Fruit fly (Drosophila melanogaster): ENCODE results near the gene obst-E.

obst-E gene

dm6 chr2L:5723859-5724475 lies 42.0 kb downstream of the obst-E start (continued):
- TF ChIP-seq CG12391 (tag; optimal IDR thresholded peaks at IDR 0.05) (no peak), Hand (GFP tag; optimal IDR thresholded peaks at IDR 0.05) (no peak), hth (optimal IDR thresholded peaks at IDR 0.05) (no peak), Stat92E (GFP tag; optimal IDR thresholded peaks at IDR 0.05) (no peak), slbo (GFP tag; IDR thresholded peaks at IDR 0.05) (peak; percentile 30), vvl (GFP tag; IDR thresholded peaks at IDR 0.05) (peak; percentile 19; the same call in 1 of the 2 replicates), kay (GFP tag; optimal IDR thresholded peaks at IDR 0.05) (no peak), Ssrp (tag; optimal IDR thresholded peaks at IDR 0.05) (no peak), CG17612 (GFP tag; IDR thresholded peaks at IDR 0.05) (no peak), NfI (GFP tag; optimal IDR thresholded peaks at IDR 0.05) (no peak), Bgb (GFP tag; IDR thresholded peaks at IDR 0.05; ENCODE audit: partially characterized antibody) (peak; percentile 29; the same call in 1 of the 2 replicates), Dfd (GFP tag; optimal IDR thresholded peaks at IDR 0.05) (no peak), D19A (tag; optimal IDR thresholded peaks at IDR 0.05) (peak; percentile 15), Eip74EF (GFP tag; optimal IDR thresholded peaks at IDR 0.05) (no peak), ken (GFP tag; IDR thresholded peaks at IDR 0.05) (no peak), trh (GFP tag; optimal IDR thresholded peaks at IDR 0.05) (no peak), ems (GFP tag; optimal IDR thresholded peaks at IDR 0.05) (no peak), CG33557 (GFP tag; optimal IDR thresholded peaks at IDR 0.05) (no peak), ap (GFP tag; IDR thresholded peaks at IDR 0.05) (no peak), Sry-δ (GFP tag; optimal IDR thresholded peaks at IDR 0.05) (no peak), CG15011 (GFP tag; optimal IDR thresholded peaks at IDR 0.05) (no peak), CG10543 (GFP tag; optimal IDR thresholded peaks at IDR 0.05) (no peak), CG6175 (GFP tag; IDR thresholded peaks at IDR 0.05) (no peak), CG15601 (tag; optimal IDR thresholded peaks at IDR 0.05) (peak; percentile 1), wor (GFP tag; IDR thresholded peaks at IDR 0.05) (no peak), CG2120 (GFP tag; optimal IDR thresholded peaks at IDR 0.05) (no peak), Atf6 (GFP tag; IDR thresholded peaks at IDR 0.05) (no peak), sisA (GFP tag; IDR thresholded peaks at IDR 0.05) (no peak), psq (GFP tag; optimal IDR thresholded peaks at IDR 0.05) (no peak), CG2129 (GFP tag; IDR thresholded peaks at IDR 0.05; ENCODE audit: partially characterized antibody) (no peak), CoRest (tag; optimal IDR thresholded peaks at IDR 0.05) (peak; percentile 9), ATbp (GFP tag; optimal IDR thresholded peaks at IDR 0.05) (no peak), bab2 (GFP tag; optimal IDR thresholded peaks at IDR 0.05) (no peak), CG34422 (GFP tag; IDR thresholded peaks at IDR 0.05) (no peak), B-H1 (GFP tag; IDR thresholded peaks at IDR 0.05) (no peak), Nf-YB (GFP tag; optimal IDR thresholded peaks at IDR 0.05) (no peak), E2f2 (GFP tag; IDR thresholded peaks at IDR 0.05) (peak; percentile 78), MTF-1 (GFP tag; optimal IDR thresholded peaks at IDR 0.05; ENCODE audit: borderline replicate concordance) (no peak), Lim3 (GFP tag; IDR thresholded peaks at IDR 0.05) (no peak), CG14860 (GFP tag; IDR thresholded peaks at IDR 0.05; ENCODE audit: partially characterized antibody) (no peak), E2f1 (GFP tag; IDR thresholded peaks at IDR 0.05) (no peak), Sin3A (optimal IDR thresholded peaks at IDR 0.05) (no peak), CG4707 (GFP tag; optimal IDR thresholded peaks at IDR 0.05) (no peak), Dll (GFP tag; IDR thresholded peaks at IDR 0.05; ENCODE audit: partially characterized antibody) (no peak), salm (tag; optimal IDR thresholded peaks at IDR 0.05) (no peak), CG4820 (GFP tag; optimal IDR thresholded peaks at IDR 0.05) (peak; percentile 4), D19B (GFP tag; optimal IDR thresholded peaks at IDR 0.05) (no peak), ERR (GFP tag; optimal IDR thresholded peaks at IDR 0.05) (no peak), CG30431 (GFP tag; optimal IDR thresholded peaks at IDR 0.05) (no peak), CG1647 (GFP tag; optimal IDR thresholded peaks at IDR 0.05) (no peak), tup (GFP tag; optimal IDR thresholded peaks at IDR 0.05) (no peak)

Measured in whole organism, embryonic.